Worm (Caenorhabditis elegans) whole organism, L4 larva: Measurements from ENCODE around the gene B0454.6.

Experiments used
- daf-12 ChIP-seq: fragments of 150-350 bp; optimal IDR thresholded peaks from 2 replicates; lab custom pipeline; 2014; ENCODE audit warnings: missing biosample characterization, missing genetic modification reagents, missing genetic modification characterization
- dmd-6 ChIP-seq: fragments of 200-800 bp; sonication (Bioruptor generic); IDR thresholded peaks from 2 replicates; pipeline ENCODE4 v1.3.6; 2022; ENCODE audit warnings: missing genetic modification reagents, missing genetic modification characterization, missing compliant biosample characterization
- hmg-1.1 ChIP-seq: fragments of 200-800 bp; sonication (Bioruptor generic); IDR thresholded peaks from 2 replicates; pipeline ENCODE4 v1.3.6; 2022; ENCODE audit warnings: missing genetic modification reagents, missing genetic modification characterization, missing compliant biosample characterization
- lin-38 ChIP-seq: fragments of 200-800 bp; sonication (Bioruptor generic); IDR thresholded peaks from 2 replicates; pipeline ENCODE4 v1.3.6; 2022; ENCODE audit warnings: missing genetic modification reagents, missing genetic modification characterization, missing compliant biosample characterization
- nhr-76 ChIP-seq: fragments of 150-350 bp; optimal IDR thresholded peaks from 2 replicates; lab custom pipeline; 2014; ENCODE audit warnings: missing biosample characterization, missing genetic modification characterization
- pha-4 ChIP-seq, 2 experiments: fragments of 150-350 bp in 1 of 2; fragments of 200-800 bp in 1 of 2; sonication (Bioruptor generic) in 1 of 2; IDR thresholded peaks in 1 of 2; optimal IDR thresholded peaks in 1 of 2; 2 replicates each; pipeline versions ENCODE4 v1.3.6 to Lab custom; 2014 to 2022; ENCODE audit warnings: missing genetic modification characterization in 2 of 2, missing genetic modification reagents in 2 of 2, missing biosample characterization in 1 of 2, missing compliant biosample characterization in 1 of 2

DNA sequence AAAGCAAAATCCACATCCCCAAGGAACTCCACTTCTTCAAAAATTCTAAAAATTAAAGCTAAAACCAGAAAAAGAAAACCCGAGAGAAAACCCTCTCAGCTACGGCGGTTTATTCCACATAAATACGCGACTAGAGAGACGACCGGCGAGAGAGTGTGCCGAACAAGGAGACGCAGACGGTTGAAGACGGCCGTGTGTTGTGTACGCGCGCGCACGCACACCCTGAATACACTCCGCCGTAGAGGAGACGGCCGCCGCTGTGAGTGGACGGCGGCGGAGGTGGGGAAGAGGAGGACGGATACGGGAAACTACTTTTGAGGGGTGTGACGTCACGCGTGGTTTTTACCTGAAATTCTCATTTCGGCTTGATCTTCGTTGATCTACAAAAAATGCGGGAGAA, 22.0 kb downstream of the B0454.6 start:
- TF ChIP-seq daf-12 (tag; lab: Kevin White, UChicago) (no peak), lin-38 (no peak), hmg-1.1 (GFP tag; lab: Robert Waterston, UW) (peak; percentile 68; the same call in 1 of the 2 replicates), nhr-76 (tag; lab: Kevin White, UChicago) (no peak), pha-4 (GFP tag; IDR thresholded peaks at IDR 0.05; lab: Robert Waterston, UW) (0 out of 2 replicates have a peak, but pooled peaks have one; percentile 5), pha-4 (tag; optimal IDR thresholded peaks at IDR 0.05; lab: Kevin White, UChicago) (no peak), dmd-6 (GFP tag; lab: Robert Waterston, UW) (no peak)
